Worm (Caenorhabditis elegans) whole organism, L1 larva: Measurements from ENCODE around the gene C44B9.2.

Source experiments
- C04F5.9 ChIP-seq: sonication (generic microtip); optimal IDR thresholded peaks from 2 replicates; lab custom pipeline; 2016; ENCODE audit warnings: missing genetic modification characterization, missing compliant biosample characterization
- C16A3.4 ChIP-seq: fragments of 150-350 bp; optimal IDR thresholded peaks from 2 replicates; lab custom pipeline; 2014; ENCODE audit warnings: missing biosample characterization, missing genetic modification characterization
- C34B4.2 ChIP-seq: sonication (generic microtip); optimal IDR thresholded peaks from 2 replicates; lab custom pipeline; 2017; ENCODE audit warnings: mild to moderate bottlenecking, missing genetic modification characterization, missing compliant biosample characterization
- Y116A8C.19 ChIP-seq: sonication (generic microtip); optimal IDR thresholded peaks from 2 replicates; lab custom pipeline; 2016; ENCODE audit warnings: missing compliant biosample characterization, missing genetic modification characterization, borderline replicate concordance
- aly-2 ChIP-seq: fragments of 150-350 bp; optimal IDR thresholded peaks from 2 replicates; lab custom pipeline; 2014; ENCODE audit warnings: missing biosample characterization, missing genetic modification characterization
- blmp-1 ChIP-seq: fragments of 150-350 bp; optimal IDR thresholded peaks from 2 replicates; lab custom pipeline; 2014; ENCODE audit warnings: missing biosample characterization, missing genetic modification characterization
- ceh-63 ChIP-seq: fragments of 200-800 bp; sonication (Bioruptor generic); optimal IDR thresholded peaks from 2 replicates; lab custom pipeline; 2018; ENCODE audit warnings: mild to moderate bottlenecking, missing genetic modification characterization, missing compliant biosample characterization
- ceh-82 ChIP-seq, 3 experiments: fragments of 150-350 bp in 1 of 3; sonication (generic microtip) in 2 of 3; optimal IDR thresholded peaks; 2 replicates each; lab custom pipeline; 2014 to 2017; ENCODE audit warnings: missing biosample characterization in 3 of 3, missing genetic modification characterization in 3 of 3
- dpl-1 ChIP-seq, 3 experiments: fragments of 150-350 bp in 2 of 3; sonication (generic microtip) in 1 of 3; optimal IDR thresholded peaks; 2 replicates each; lab custom pipeline; 2014 to 2017; ENCODE audit warnings: missing biosample characterization in 3 of 3, missing genetic modification characterization in 3 of 3, missing genetic modification reagents in 3 of 3
- dsc-1 ChIP-seq: sonication (generic microtip); optimal IDR thresholded peaks from 2 replicates; lab custom pipeline; 2016; ENCODE audit warnings: mild to moderate bottlenecking, missing genetic modification characterization, missing compliant biosample characterization
- efl-3 ChIP-seq: fragments of 200-800 bp; sonication (Bioruptor generic); optimal IDR thresholded peaks from 2 replicates; lab custom pipeline; 2018; ENCODE audit warnings: mild to moderate bottlenecking, missing genetic modification characterization, missing compliant biosample characterization
- egl-27 ChIP-seq, 2 experiments: fragments of 150-350 bp in 1 of 2; sonication (generic microtip); optimal IDR thresholded peaks; 3 replicates each; lab custom pipeline; 2017 to 2018; ENCODE audit warnings: missing biosample characterization in 2 of 2, missing genetic modification characterization in 2 of 2, missing genetic modification reagents in 2 of 2
- elt-2 ChIP-seq: sonication (generic microtip); optimal IDR thresholded peaks from 2 replicates; lab custom pipeline; 2016; ENCODE audit warnings: missing genetic modification characterization, mild to moderate bottlenecking, inconsistent platforms, missing compliant biosample characterization, missing genetic modification reagents
- elt-3 ChIP-seq, 6 experiments: fragments of 150-350 bp in 1 of 6; sonication (generic microtip); optimal IDR thresholded peaks; 2 replicates each; lab custom pipeline; 2017 to 2018; ENCODE audit warnings: missing biosample characterization in 6 of 6, missing genetic modification characterization in 6 of 6, inconsistent platforms in 1 of 6
- ets-5 ChIP-seq: fragments of 200-800 bp; sonication (Bioruptor generic); IDR thresholded peaks from 2 replicates; pipeline ENCODE4 v1.3.6; 2022; ENCODE audit warnings: missing genetic modification characterization, missing compliant biosample characterization
- fkh-8 ChIP-seq: sonication (generic microtip); optimal IDR thresholded peaks from 2 replicates; lab custom pipeline; 2016; ENCODE audit warnings: mild to moderate bottlenecking, missing genetic modification characterization, missing compliant biosample characterization
- fos-1 ChIP-seq: fragments of 150-350 bp; optimal IDR thresholded peaks from 2 replicates; lab custom pipeline; 2014; ENCODE audit warnings: missing biosample characterization, missing genetic modification characterization
- grh-1 ChIP-seq: fragments of 200-800 bp; sonication (Bioruptor generic); IDR thresholded peaks from 2 replicates; pipeline ENCODE4 v1.3.6; 2022; ENCODE audit warnings: missing genetic modification reagents, missing genetic modification characterization, missing compliant biosample characterization
- hpl-2 ChIP-seq: fragments of 150-350 bp; optimal IDR thresholded peaks from 2 replicates; lab custom pipeline; 2014; ENCODE audit warnings: missing biosample characterization, missing genetic modification reagents, missing genetic modification characterization
- irx-1 ChIP-seq: sonication (generic microtip); optimal IDR thresholded peaks from 2 replicates; lab custom pipeline; 2016; ENCODE audit warnings: missing genetic modification characterization, missing compliant biosample characterization
- isw-1 ChIP-seq: fragments of 200-800 bp; sonication (Bioruptor generic); IDR thresholded peaks from 2 replicates; pipeline ENCODE4 v1.3.6; 2022; ENCODE audit warnings: missing genetic modification characterization, missing compliant biosample characterization
- lin-39 ChIP-seq: fragments of 150-350 bp; optimal IDR thresholded peaks from 2 replicates; lab custom pipeline; 2014; ENCODE audit warnings: missing biosample characterization, missing genetic modification reagents, missing genetic modification characterization
- lir-3 ChIP-seq: sonication (generic microtip); optimal IDR thresholded peaks from 2 replicates; lab custom pipeline; 2016; ENCODE audit warnings: mild to moderate bottlenecking, missing genetic modification characterization, moderate library complexity, missing compliant biosample characterization; ENCODE audit not compliant: poor library complexity
- lsy-2 ChIP-seq, 2 experiments: fragments of 150-350 bp; optimal IDR thresholded peaks; 2 replicates each; lab custom pipeline; 2014; ENCODE audit warnings: missing biosample characterization in 2 of 2, missing genetic modification characterization in 2 of 2
- mdl-1 ChIP-seq, 2 experiments: fragments of 150-350 bp; optimal IDR thresholded peaks; 2 replicates each; lab custom pipeline; 2014 to 2017; ENCODE audit warnings: missing biosample characterization in 2 of 2, missing genetic modification characterization in 2 of 2, inconsistent platforms in 1 of 2
- nhr-11 ChIP-seq: fragments of 150-350 bp; optimal IDR thresholded peaks from 2 replicates; lab custom pipeline; 2014; ENCODE audit warnings: missing biosample characterization, missing genetic modification characterization
- nhr-12 ChIP-seq: sonication (generic microtip); optimal IDR thresholded peaks from 2 replicates; lab custom pipeline; 2017; ENCODE audit warnings: missing biosample characterization, missing genetic modification characterization
- nhr-19 ChIP-seq: fragments of 200-800 bp; sonication (Bioruptor generic); conservative IDR thresholded peaks from 2 replicates; pipeline ENCODE4 v1.3.6; 2022; ENCODE audit warnings: missing genetic modification characterization, missing compliant biosample characterization
- nhr-237 ChIP-seq: fragments of 150-350 bp; optimal IDR thresholded peaks from 2 replicates; lab custom pipeline; 2014; ENCODE audit warnings: missing biosample characterization, missing genetic modification characterization
- nhr-28 ChIP-seq: fragments of 150-350 bp; optimal IDR thresholded peaks from 2 replicates; lab custom pipeline; 2014; ENCODE audit warnings: missing biosample characterization, missing genetic modification characterization
- nhr-71 ChIP-seq: sonication (generic microtip); optimal IDR thresholded peaks from 2 replicates; lab custom pipeline; 2016; ENCODE audit warnings: mild to moderate bottlenecking, missing genetic modification characterization, moderate library complexity, missing compliant biosample characterization
- nhr-76 ChIP-seq: sonication (generic microtip); optimal IDR thresholded peaks from 2 replicates; lab custom pipeline; 2017; ENCODE audit warnings: missing biosample characterization, missing genetic modification characterization
- nhr-77 ChIP-seq: fragments of 150-350 bp; optimal IDR thresholded peaks from 2 replicates; lab custom pipeline; 2014; ENCODE audit warnings: missing biosample characterization, missing genetic modification characterization
- nhr-90 ChIP-seq: sonication (generic microtip); optimal IDR thresholded peaks from 2 replicates; lab custom pipeline; 2016; ENCODE audit warnings: mild to moderate bottlenecking, missing genetic modification characterization, missing compliant biosample characterization; ENCODE audit not compliant: poor library complexity
- pag-3 ChIP-seq: sonication (generic microtip); optimal IDR thresholded peaks from 2 replicates; lab custom pipeline; 2017; ENCODE audit warnings: missing genetic modification characterization, mild to moderate bottlenecking, missing compliant biosample characterization, antibody characterized with exemption, borderline replicate concordance; ENCODE audit not compliant: insufficient read depth
- pqm-1 ChIP-seq: sonication (generic microtip); optimal IDR thresholded peaks from 3 replicates; lab custom pipeline; 2017; ENCODE audit warnings: missing biosample characterization, missing genetic modification characterization
- sox-4 ChIP-seq: sonication (generic microtip); optimal IDR thresholded peaks from 2 replicates; lab custom pipeline; 2016; ENCODE audit warnings: missing genetic modification characterization, missing compliant biosample characterization
- sptf-1 ChIP-seq: fragments of 150-350 bp; optimal IDR thresholded peaks from 2 replicates; lab custom pipeline; 2014; ENCODE audit warnings: missing biosample characterization, missing genetic modification characterization
- swsn-7 ChIP-seq: sonication (generic microtip); optimal IDR thresholded peaks from 2 replicates; lab custom pipeline; 2016; ENCODE audit warnings: missing genetic modification characterization, missing compliant biosample characterization
- tbx-2 ChIP-seq: sonication (generic microtip); optimal IDR thresholded peaks from 2 replicates; lab custom pipeline; 2016; ENCODE audit warnings: missing genetic modification characterization, missing compliant biosample characterization
- unc-62 ChIP-seq: fragments of 150-350 bp; optimal IDR thresholded peaks from 2 replicates; lab custom pipeline; 2014; ENCODE audit warnings: missing biosample characterization, missing genetic modification reagents, missing genetic modification characterization
- unc-98 ChIP-seq: fragments of 200-800 bp; sonication (Bioruptor generic); IDR thresholded peaks from 2 replicates; pipeline ENCODE4 v1.3.6; 2022; ENCODE audit warnings: missing genetic modification characterization, missing compliant biosample characterization
- vab-15 ChIP-seq: sonication (generic microtip); optimal IDR thresholded peaks from 2 replicates; lab custom pipeline; 2017; ENCODE audit warnings: missing genotype, mild to moderate bottlenecking, missing genetic modification characterization, missing compliant biosample characterization
- xbp-1 ChIP-seq: sonication (generic microtip); optimal IDR thresholded peaks from 2 replicates; lab custom pipeline; 2016; ENCODE audit warnings: missing genetic modification characterization, missing compliant biosample characterization
- zag-1 ChIP-seq: fragments of 150-350 bp; optimal IDR thresholded peaks from 2 replicates; lab custom pipeline; 2014; ENCODE audit warnings: missing biosample characterization, missing genetic modification characterization
- zip-4 ChIP-seq: fragments of 200-800 bp; sonication (Bioruptor generic); optimal IDR thresholded peaks from 2 replicates; lab custom pipeline; 2018; ENCODE audit warnings: mild to moderate bottlenecking, missing genetic modification characterization, moderate library complexity, missing compliant biosample characterization

Gene C44B9.2

ce11 chrIII:10875132-10875531, at the start of gene C44B9.2:
Gene C44B9.2, plus strand, starts transcription at chrIII:10875432.
- TF ChIP-seq nhr-12 (tag; lab: Kevin White, UChicago) (no peak), xbp-1 (tag; lab: Kevin White, UChicago) (no peak), dpl-1 (GFP tag; optimal IDR thresholded peaks at IDR 0.05; lab: Kevin White, UChicago) (no peak), hpl-2 (GFP tag; lab: Kevin White, UChicago) (no peak), irx-1 (tag; lab: Kevin White, UChicago) (no peak), lsy-2 (tag; optimal IDR thresholded peaks at IDR 0.05; lab: Kevin White, UChicago) (no peak), grh-1 (GFP tag; lab: Robert Waterston, UW) (no peak), tbx-2 (tag; lab: Kevin White, UChicago) (no peak), nhr-19 (GFP tag; lab: Robert Waterston, UW) (no peak), lin-39 (tag; lab: Kevin White, UChicago) (no peak), nhr-76 (no peak), elt-3 (tag; optimal IDR thresholded peaks at IDR 0.05; lab: Kevin White, UChicago) (no peak), unc-98 (GFP tag; lab: Robert Waterston, UW) (no peak), nhr-77 (tag; lab: Kevin White, UChicago) (no peak), pag-3 (no peak)
- TF ChIP-seq, all 84 proteins: peak for 0

ce11 chrIII:10831483-10831882, 43.7 kb upstream of the C44B9.2 start:
- TF ChIP-seq zip-4 (GFP tag; lab: Kevin White, UChicago) (no peak), vab-15 (tag; lab: Kevin White, UChicago) (no peak), egl-27 (tag; optimal IDR thresholded peaks at IDR 0.05; lab: Kevin White, UChicago) (no peak), dsc-1 (tag; lab: Kevin White, UChicago) (no peak), fos-1 (tag; lab: Kevin White, UChicago) (no peak), Y116A8C.19 (tag; lab: Kevin White, UChicago) (no peak), zag-1 (tag; lab: Kevin White, UChicago) (no peak), lsy-2 (tag; optimal IDR thresholded peaks at IDR 0.05; lab: Kevin White, UChicago) (no peak), C16A3.4 (tag; lab: Kevin White, UChicago) (no peak), ets-5 (GFP tag; lab: Robert Waterston, UW) (no peak), C04F5.9 (tag; lab: Kevin White, UChicago) (no peak), elt-2 (no peak), sox-4 (tag; lab: Kevin White, UChicago) (no peak)

- TF ChIP-seq ets-5 (GFP tag; lab: Robert Waterston, UW) (no peak), nhr-19 (GFP tag; lab: Robert Waterston, UW) (no peak), hpl-2 (GFP tag; lab: Kevin White, UChicago) (no peak), unc-62 (GFP tag; lab: Kevin White, UChicago) (no peak), nhr-71 (no peak), ceh-63 (GFP tag; lab: Kevin White, UChicago) (no peak), nhr-76 (no peak), aly-2 (tag; lab: Kevin White, UChicago) (no peak), elt-3 (tag; optimal IDR thresholded peaks at IDR 0.05; lab: Kevin White, UChicago) (no peak), blmp-1 (no peak), nhr-237 (tag; lab: Kevin White, UChicago) (no peak), sptf-1 (no peak), pqm-1 (no peak), lin-39 (tag; lab: Kevin White, UChicago) (no peak)
Observed at ce11 chrIII:10832636-10833035, 42.6 kb upstream of the C44B9.2 start, which contains the start of gene sbsp-1. Gene sbsp-1, plus strand, starts transcription at chrIII:10832936.

ce11 chrIII:10844873-10845272, 30.4 kb upstream of the C44B9.2 start, which contains the start of gene pde-12:
Gene pde-12, minus strand, starts transcription at chrIII:10845020.
- TF ChIP-seq sptf-1 (no peak), C34B4.2 (tag; lab: Kevin White, UChicago) (no peak), nhr-237 (tag; lab: Kevin White, UChicago) (peak; percentile 13), fkh-8 (tag; lab: Kevin White, UChicago) (peak; percentile 84), pag-3 (no peak), ceh-63 (GFP tag; lab: Kevin White, UChicago) (no peak), efl-3 (GFP tag; lab: Kevin White, UChicago) (peak; percentile 47), nhr-90 (tag; lab: Kevin White, UChicago) (peak; percentile 95), irx-1 (tag; lab: Kevin White, UChicago) (peak; percentile 91), nhr-28 (no peak), ceh-82 (tag; optimal IDR thresholded peaks at IDR 0.05; lab: Kevin White, UChicago) (peak; percentile 83 to 84 (median 83)), C16A3.4 (tag; lab: Kevin White, UChicago) (peak; percentile 82), isw-1 (GFP tag; lab: Robert Waterston, UW) (peak; percentile 86), swsn-7 (tag; lab: Kevin White, UChicago) (peak; percentile 93), nhr-19 (GFP tag; lab: Robert Waterston, UW) (peak; percentile 91), mdl-1 (tag; optimal IDR thresholded peaks at IDR 0.05; lab: Kevin White, UChicago) (peak in 1 of 2 experiments; percentile 69), nhr-11 (tag; lab: Kevin White, UChicago) (peak; percentile 62), lir-3 (tag; lab: Kevin White, UChicago) (no peak)
